Fruit fly (Drosophila melanogaster): ENCODE results near the gene Uros2.
A peak's percentile ranks its signal among the peaks of the same experiment; 100 is the strongest.

Gene Uros2

DNA sequence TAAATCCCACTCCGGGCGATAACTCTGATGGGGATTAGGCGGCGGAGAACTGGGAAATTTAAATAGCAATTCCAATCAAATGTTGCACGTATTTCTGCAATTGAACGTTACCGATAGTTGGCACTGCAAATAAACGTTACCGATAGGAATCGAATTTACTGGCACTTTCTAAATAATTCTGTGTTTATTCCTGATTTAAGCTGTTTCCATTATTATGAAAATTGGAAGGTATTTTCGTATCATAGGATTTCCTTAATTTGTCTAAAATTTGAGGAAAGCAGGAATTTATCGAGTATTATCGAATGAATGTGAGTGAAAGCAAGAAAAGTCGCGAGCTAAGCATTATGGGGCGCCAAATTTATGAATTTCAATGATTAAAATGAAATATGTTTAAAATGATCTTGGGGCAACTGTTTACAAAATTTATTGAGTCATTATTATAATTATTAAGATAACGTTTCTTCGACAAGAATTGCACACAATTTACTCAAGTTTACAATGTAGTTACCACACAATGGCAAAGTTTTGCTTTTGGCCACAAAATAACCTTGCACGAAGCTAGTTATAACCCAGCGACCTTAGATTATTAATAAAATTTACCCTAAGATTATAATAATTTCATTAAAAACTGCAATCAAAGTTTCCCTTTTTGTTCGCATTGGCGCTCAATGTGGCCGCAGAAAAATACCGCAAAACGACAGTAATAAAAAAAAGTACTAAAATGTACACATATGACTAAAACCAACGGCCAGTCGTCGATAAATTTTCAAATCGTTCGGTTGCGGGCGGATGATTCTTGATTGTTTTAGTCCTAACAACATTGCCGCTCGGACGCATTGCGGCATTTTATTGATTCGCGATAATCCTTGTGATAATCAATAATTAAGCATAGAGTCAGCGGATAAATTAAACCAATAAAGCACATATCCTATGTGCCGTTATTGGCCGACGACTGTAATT lies 15.5 kb downstream of the Uros2 start, which contains the start of gene alpha-Man-IIb (continued):
- TF ChIP-seq Hmr (GFP tag; optimal IDR thresholded peaks at IDR 0.05) (peak; percentile 52), CG32772 (GFP tag; IDR thresholded peaks at IDR 0.05) (no peak), Poxn (GFP tag; IDR thresholded peaks at IDR 0.05) (no peak), CG11085 (GFP tag; IDR thresholded peaks at IDR 0.05) (no peak), lmd (GFP tag; IDR thresholded peaks at IDR 0.05) (no peak), D19B (GFP tag; optimal IDR thresholded peaks at IDR 0.05) (no peak), dati (GFP tag; IDR thresholded peaks at IDR 0.05) (no peak), twi (tag; optimal IDR thresholded peaks at IDR 0.05) (peak; percentile 23), pan (optimal IDR thresholded peaks at IDR 0.05) (no peak), pan (GFP tag; optimal IDR thresholded peaks at IDR 0.05 in 1 of 2, IDR thresholded peaks at IDR 0.05 in 1 of 2) (peak in 1 of 2 experiments; percentile 48), CG32532 (GFP tag; IDR thresholded peaks at IDR 0.05) (peak; percentile 45; the same call in 1 of the 2 replicates), Bgb (GFP tag; IDR thresholded peaks at IDR 0.05; ENCODE audit: partially characterized antibody) (peak; percentile 79), Lim3 (GFP tag; IDR thresholded peaks at IDR 0.05) (no peak), BtbVII (GFP tag; optimal IDR thresholded peaks at IDR 0.05) (no peak), CG15514 (GFP tag; optimal IDR thresholded peaks at IDR 0.05) (peak; percentile 62), CG18619 (GFP tag; optimal IDR thresholded peaks at IDR 0.05) (no peak), seq (GFP tag; IDR thresholded peaks at IDR 0.05) (no peak), ATbp (GFP tag; optimal IDR thresholded peaks at IDR 0.05) (no peak), vfl (GFP tag; optimal IDR thresholded peaks at IDR 0.05) (no peak), Lpt (GFP tag; optimal IDR thresholded peaks at IDR 0.05) (no peak), tup (GFP tag; optimal IDR thresholded peaks at IDR 0.05) (peak; percentile 15), CG9215 (GFP tag; IDR thresholded peaks at IDR 0.05) (no peak), sd (tag; optimal IDR thresholded peaks at IDR 0.05) (no peak), ranshi (GFP tag; IDR thresholded peaks at IDR 0.05) (no peak), Oli (tag; optimal IDR thresholded peaks at IDR 0.05) (no peak), CG43689 (GFP tag; IDR thresholded peaks at IDR 0.05) (no peak), disco-r (GFP tag; optimal IDR thresholded peaks at IDR 0.05) (no peak), CG6254 (GFP tag; optimal IDR thresholded peaks at IDR 0.05) (no peak), Sox102F (GFP tag; optimal IDR thresholded peaks at IDR 0.05) (no peak), ato (GFP tag; IDR thresholded peaks at IDR 0.05; ENCODE audit: partially characterized antibody) (peak; percentile 38; the same call in 1 of the 2 replicates), Fer1 (GFP tag; optimal IDR thresholded peaks at IDR 0.05) (peak; percentile 4), Dll (GFP tag; IDR thresholded peaks at IDR 0.05; ENCODE audit: partially characterized antibody) (peak; percentile 92), CG12236 (GFP tag; optimal IDR thresholded peaks at IDR 0.05) (no peak), nerfin-1 (tag; optimal IDR thresholded peaks at IDR 0.05) (peak; percentile 36), pfk (GFP tag; optimal IDR thresholded peaks at IDR 0.05) (no peak), CG3847 (GFP tag; IDR thresholded peaks at IDR 0.05) (no peak), Optix (GFP tag; IDR thresholded peaks at IDR 0.05) (no peak), CG4404 (GFP tag; IDR thresholded peaks at IDR 0.05) (no peak), CG14965 (GFP tag; optimal IDR thresholded peaks at IDR 0.05; ENCODE audit: borderline replicate concordance) (no peak), mirr (GFP tag; optimal IDR thresholded peaks at IDR 0.05) (peak; percentile 9), ro (GFP tag; IDR thresholded peaks at IDR 0.05) (no peak), CG1603 (tag; optimal IDR thresholded peaks at IDR 0.05) (peak; percentile 53), Elba2 (GFP tag; optimal IDR thresholded peaks at IDR 0.05) (no peak), maf-S (GFP tag; optimal IDR thresholded peaks at IDR 0.05) (no peak), Sry-δ (GFP tag; optimal IDR thresholded peaks at IDR 0.05) (peak; percentile 64), CG5953 (GFP tag; IDR thresholded peaks at IDR 0.05) (no peak), danr (GFP tag; IDR thresholded peaks at IDR 0.05) (no peak), Antp (GFP tag; optimal IDR thresholded peaks at IDR 0.05) (no peak), zfh2 (GFP tag; optimal IDR thresholded peaks at IDR 0.05) (no peak), NC2α (GFP tag; optimal IDR thresholded peaks at IDR 0.05) (no peak)

Data from whole organism, embryonic.